Fruit fly (Drosophila melanogaster) S2 (cell line): ENCODE measurements around the gene CG3224.

Experiments
- CG8478 ChIP-seq: fragments of >200 bp; optimal IDR thresholded peaks from 2 replicates; lab custom pipeline; 2018
- CTCF ChIP-seq, 2 experiments: fragments of >200 bp; optimal IDR thresholded peaks; 2 replicates each; lab custom pipeline; 2018

- TF ChIP-seq CTCF (optimal IDR thresholded peaks at IDR 0.05; lab: Kevin White, UChicago): no peak
- TF ChIP-seq CG8478: no peak
Observed at dm6 chrX:6700990-6701530, 39.8 kb upstream of the CG3224 start.
